Worm (Caenorhabditis elegans) whole organism, L3 larva: ENCODE data around the gene srlf-15.

Experiments
- ZK546.5 ChIP-seq: sonication (generic microtip); optimal IDR thresholded peaks from 2 replicates; lab custom pipeline; 2017; ENCODE audit warnings: missing biosample characterization, missing genetic modification characterization
- ceh-82 ChIP-seq: fragments of 150-350 bp; optimal IDR thresholded peaks from 2 replicates; lab custom pipeline; 2014; ENCODE audit warnings: missing biosample characterization, missing genetic modification characterization
- nhr-11 ChIP-seq: fragments of 150-350 bp; optimal IDR thresholded peaks from 2 replicates; lab custom pipeline; 2014; ENCODE audit warnings: missing biosample characterization, missing genetic modification characterization
- nhr-28 ChIP-seq: fragments of 150-350 bp; optimal IDR thresholded peaks from 2 replicates; lab custom pipeline; 2014; ENCODE audit warnings: missing biosample characterization, missing genetic modification characterization
- nhr-67 ChIP-seq: fragments of 150-350 bp; optimal IDR thresholded peaks from 2 replicates; lab custom pipeline; 2014; ENCODE audit warnings: missing biosample characterization, missing genetic modification characterization
- unc-62 ChIP-seq: fragments of 150-350 bp; sonication (generic microtip); optimal IDR thresholded peaks from 4 replicates; lab custom pipeline; 2014; ENCODE audit warnings: missing biosample characterization, missing genetic modification reagents, missing genetic modification characterization
- ztf-11 ChIP-seq: fragments of 150-350 bp; optimal IDR thresholded peaks from 2 replicates; lab custom pipeline; 2014; ENCODE audit warnings: missing biosample characterization, missing genetic modification characterization

- TF ChIP-seq nhr-11 (tag; lab: Kevin White, UChicago) (no peak), ztf-11 (tag; lab: Kevin White, UChicago) (no peak), unc-62 (no peak), nhr-28 (no peak), nhr-67 (tag; lab: Kevin White, UChicago) (no peak), ceh-82 (tag; lab: Kevin White, UChicago) (no peak), ZK546.5 (tag; lab: Kevin White, UChicago) (no peak)
Observed at ce11 chrII:11086770-11087169, 50.9 kb downstream of the srlf-15 start.
